Fruit fly (Drosophila melanogaster) whole organism, embryonic: Measurements from ENCODE around the gene EloB.
A peak's percentile ranks its signal among the peaks of the same experiment; 100 is the strongest.

Experiments
- C15 ChIP-seq: fragments of 200-800 bp; sonication (Bioruptor generic); IDR thresholded peaks from 3 replicates; pipeline ENCODE4 v1.3.6; 2022; ENCODE audit warnings: missing biosample characterization, missing genetic modification characterization
- CG13624 ChIP-seq: fragments of 200-800 bp; sonication (Bioruptor generic); optimal IDR thresholded peaks from 2 replicates; lab custom pipeline; 2016; ENCODE audit warnings: missing biosample characterization, missing genetic modification characterization
- CG14014 ChIP-seq: fragments of 200-800 bp; sonication (Bioruptor generic); IDR thresholded peaks from 2 replicates; pipeline ENCODE4 v1.3.6; 2022; ENCODE audit warnings: missing biosample characterization, missing genetic modification characterization
- CG14667 ChIP-seq: fragments of 200-800 bp; sonication (Bioruptor generic); IDR thresholded peaks from 2 replicates; pipeline ENCODE4 v1.3.6; 2022; ENCODE audit warnings: missing biosample characterization, missing genetic modification characterization
- CG14860 ChIP-seq: fragments of 200-800 bp; sonication (Bioruptor generic); IDR thresholded peaks from 3 replicates; pipeline ENCODE4 v1.3.6; 2022; ENCODE audit warnings: missing biosample characterization, missing genetic modification characterization; ENCODE audit not compliant: partially characterized antibody
- CG15514 ChIP-seq: fragments of 200-800 bp; sonication (Bioruptor generic); optimal IDR thresholded peaks from 3 replicates; lab custom pipeline; 2017; ENCODE audit warnings: missing biosample characterization, missing genetic modification characterization, mild to moderate bottlenecking, moderate library complexity, missing genetic modification reagents
- CG18011 ChIP-seq: fragments of 200-800 bp; sonication (Bioruptor generic); optimal IDR thresholded peaks from 2 replicates; lab custom pipeline; 2017; ENCODE audit warnings: missing biosample characterization, missing genetic modification characterization, mild to moderate bottlenecking, moderate library complexity, missing genotype
- CG2129 ChIP-seq: fragments of 200-800 bp; sonication (Bioruptor generic); IDR thresholded peaks from 2 replicates; pipeline ENCODE4 v1.3.6; 2022; ENCODE audit warnings: missing biosample characterization, missing genetic modification characterization; ENCODE audit not compliant: partially characterized antibody
- CG32767 ChIP-seq: fragments of 200-800 bp; sonication (Bioruptor generic); IDR thresholded peaks from 2 replicates; pipeline ENCODE4 v1.3.6; 2022; ENCODE audit warnings: missing biosample characterization, missing genetic modification characterization
- CG3281 ChIP-seq: fragments of 200-800 bp; sonication (Bioruptor generic); optimal IDR thresholded peaks from 3 replicates; lab custom pipeline; 2017; ENCODE audit warnings: missing biosample characterization, mild to moderate bottlenecking, missing genetic modification characterization
- CG34422 ChIP-seq: fragments of 200-800 bp; sonication (Bioruptor generic); IDR thresholded peaks from 3 replicates; pipeline ENCODE4 v1.3.6; 2022; ENCODE audit warnings: missing biosample characterization, missing genetic modification characterization
- CG4282 ChIP-seq: fragments of 200-800 bp; sonication (Bioruptor generic); optimal IDR thresholded peaks from 2 replicates; lab custom pipeline; 2016; ENCODE audit warnings: missing biosample characterization, missing genetic modification characterization
- CG43689 ChIP-seq: fragments of 200-800 bp; sonication (Bioruptor generic); IDR thresholded peaks from 2 replicates; pipeline ENCODE4 v1.3.6; 2022; ENCODE audit warnings: missing biosample characterization, missing genetic modification characterization
- CG8388 ChIP-seq: fragments of 200-800 bp; sonication (Bioruptor generic); optimal IDR thresholded peaks from 2 replicates; lab custom pipeline; 2019; ENCODE audit warnings: missing biosample characterization, mild to moderate bottlenecking, missing genetic modification characterization, moderate library complexity
- CG8765 ChIP-seq: fragments of 200-800 bp; sonication (Bioruptor generic); IDR thresholded peaks from 2 replicates; pipeline ENCODE4 v1.3.6; 2022; ENCODE audit warnings: missing biosample characterization, missing genetic modification characterization
- CG9609 ChIP-seq: fragments of 200-800 bp; sonication (Bioruptor generic); optimal IDR thresholded peaks from 3 replicates; lab custom pipeline; 2016; ENCODE audit warnings: missing biosample characterization, missing genetic modification characterization
- CG9727 ChIP-seq: fragments of 200-800 bp; sonication (Bioruptor generic); optimal IDR thresholded peaks from 3 replicates; lab custom pipeline; 2017; ENCODE audit warnings: missing biosample characterization, mild to moderate bottlenecking, missing genetic modification characterization
- CG9817 ChIP-seq: fragments of 200-800 bp; sonication (Bioruptor generic); optimal IDR thresholded peaks from 2 replicates; lab custom pipeline; 2018; ENCODE audit warnings: missing biosample characterization, mild to moderate bottlenecking, missing genetic modification characterization, moderate library complexity
- CoRest ChIP-seq: fragments of 200-800 bp; sonication (Bioruptor generic); optimal IDR thresholded peaks from 3 replicates; lab custom pipeline; 2018; ENCODE audit warnings: missing biosample characterization, mild to moderate bottlenecking, missing genetic modification characterization, moderate library complexity
- Deaf1 ChIP-seq: fragments of 200-800 bp; optimal IDR thresholded peaks from 3 replicates; lab custom pipeline; 2019; ENCODE audit warnings: missing biosample characterization, mild to moderate bottlenecking, missing genetic modification characterization, moderate library complexity
- GATAe ChIP-seq: fragments of 200-800 bp; sonication (Bioruptor generic); conservative IDR thresholded peaks from 2 replicates; pipeline ENCODE4 v1.3.6; 2022; ENCODE audit warnings: missing biosample characterization, missing genetic modification characterization
- H2.0 ChIP-seq: fragments of 200-800 bp; sonication (Bioruptor generic); IDR thresholded peaks from 2 replicates; pipeline ENCODE4 v1.3.6; 2022; ENCODE audit warnings: missing biosample characterization, missing genetic modification characterization
- Med ChIP-seq: fragments of 200-800 bp; sonication (Bioruptor generic); peaks from one replicate; lab custom pipeline; 2016; ENCODE audit warnings: missing biosample characterization, missing genetic modification characterization, mild to moderate bottlenecking, inconsistent platforms, moderate library complexity
- Mrtf ChIP-seq: fragments of 200-800 bp; sonication (Bioruptor generic); IDR thresholded peaks from 3 replicates; pipeline ENCODE4 v1.3.6; 2022; ENCODE audit warnings: missing biosample characterization, missing genetic modification characterization
- NC2α ChIP-seq: fragments of 200-800 bp; sonication (Bioruptor generic); optimal IDR thresholded peaks from 2 replicates; lab custom pipeline; 2016; ENCODE audit warnings: missing biosample characterization, missing genetic modification characterization
- PHDP ChIP-seq: fragments of 200-800 bp; sonication (Bioruptor generic); optimal IDR thresholded peaks from 3 replicates; lab custom pipeline; 2018; ENCODE audit warnings: missing biosample characterization, mild to moderate bottlenecking, missing genetic modification characterization, moderate library complexity
- Six4 ChIP-seq: fragments of 200-800 bp; sonication (Bioruptor generic); optimal IDR thresholded peaks from 2 replicates; lab custom pipeline; 2016; ENCODE audit warnings: missing biosample characterization, missing genetic modification characterization
- Sry-β ChIP-seq: fragments of 200-800 bp; sonication (Bioruptor generic); optimal IDR thresholded peaks from 2 replicates; lab custom pipeline; 2018; ENCODE audit warnings: missing biosample characterization, mild to moderate bottlenecking, missing genetic modification characterization, moderate library complexity
- al ChIP-seq: fragments of 200-800 bp; sonication (Bioruptor generic); IDR thresholded peaks from 2 replicates; pipeline ENCODE4 v1.3.6; 2022; ENCODE audit warnings: missing biosample characterization, missing genetic modification characterization
- ap ChIP-seq: fragments of 200-800 bp; sonication (Bioruptor generic); IDR thresholded peaks from 2 replicates; pipeline ENCODE4 v1.3.6; 2022; ENCODE audit warnings: missing biosample characterization, missing genetic modification characterization
- bab2 ChIP-seq: fragments of 200-800 bp; sonication (Bioruptor generic); optimal IDR thresholded peaks from 2 replicates; lab custom pipeline; 2016; ENCODE audit warnings: missing biosample characterization, missing genetic modification characterization
- chm ChIP-seq: fragments of 200-800 bp; sonication (Bioruptor generic); IDR thresholded peaks from 2 replicates; pipeline ENCODE4 v1.3.6; 2022; ENCODE audit warnings: missing biosample characterization, missing genetic modification characterization
- cwo ChIP-seq: fragments of 200-800 bp; sonication (Bioruptor generic); optimal IDR thresholded peaks from 3 replicates; lab custom pipeline; 2017; ENCODE audit warnings: missing biosample characterization, missing genetic modification characterization, mild to moderate bottlenecking, moderate library complexity, missing genetic modification reagents
- fd96Cb ChIP-seq: fragments of 200-800 bp; sonication (Bioruptor generic); optimal IDR thresholded peaks from 2 replicates; lab custom pipeline; 2018; ENCODE audit warnings: missing biosample characterization, mild to moderate bottlenecking, missing genetic modification characterization, moderate library complexity
- gro ChIP-seq: fragments of 200-800 bp; sonication (Bioruptor generic); optimal IDR thresholded peaks from 2 replicates; lab custom pipeline; 2016; ENCODE audit warnings: missing biosample characterization, missing genetic modification characterization
- lov ChIP-seq, 2 experiments: fragments of 200-800 bp in 1 of 2; fragments of >200 bp in 1 of 2; sonication (Bioruptor generic) in 1 of 2; IDR thresholded peaks in 1 of 2; optimal IDR thresholded peaks in 1 of 2; 2 replicates in 1 of 2; 3 replicates in 1 of 2; pipeline versions ENCODE4 v1.3.6 to Lab custom; 2017 to 2022; ENCODE audit warnings: missing biosample characterization in 1 of 2, missing genetic modification characterization in 1 of 2
- nau ChIP-seq: fragments of 200-800 bp; sonication (Bioruptor generic); optimal IDR thresholded peaks from 3 replicates; lab custom pipeline; 2017; ENCODE audit warnings: missing biosample characterization, mild to moderate bottlenecking, missing genetic modification characterization, missing genetic modification reagents
- rib ChIP-seq: fragments of 200-800 bp; sonication (Bioruptor generic); IDR thresholded peaks from 2 replicates; pipeline ENCODE4 v1.3.6; 2022; ENCODE audit warnings: missing biosample characterization, missing genetic modification characterization
- ro ChIP-seq: fragments of 200-800 bp; sonication (Bioruptor generic); IDR thresholded peaks from 2 replicates; pipeline ENCODE4 v1.3.6; 2022; ENCODE audit warnings: missing biosample characterization, missing genetic modification characterization
- sd ChIP-seq: fragments of 200-800 bp; sonication (Bioruptor generic); optimal IDR thresholded peaks from 3 replicates; lab custom pipeline; 2018; ENCODE audit warnings: missing biosample characterization, mild to moderate bottlenecking, missing genetic modification characterization, moderate library complexity
- sisA ChIP-seq: fragments of 200-800 bp; sonication (Bioruptor generic); IDR thresholded peaks from 2 replicates; pipeline ENCODE4 v1.3.6; 2022; ENCODE audit warnings: missing biosample characterization, missing genetic modification characterization
- so ChIP-seq: fragments of 200-800 bp; sonication (Bioruptor generic); IDR thresholded peaks from 3 replicates; pipeline ENCODE4 v1.3.6; 2022; ENCODE audit warnings: missing biosample characterization, missing genetic modification characterization
- sr ChIP-seq: fragments of 200-800 bp; sonication (Bioruptor generic); IDR thresholded peaks from 3 replicates; pipeline ENCODE4 v1.3.6; 2022; ENCODE audit warnings: missing biosample characterization, missing genetic modification characterization
- sug ChIP-seq: fragments of 200-800 bp; optimal IDR thresholded peaks from 2 replicates; lab custom pipeline; 2019; ENCODE audit warnings: missing biosample characterization, mild to moderate bottlenecking, missing genetic modification characterization, moderate library complexity
- tap ChIP-seq: fragments of 200-800 bp; optimal IDR thresholded peaks from 3 replicates; lab custom pipeline; 2019; ENCODE audit warnings: missing biosample characterization, mild to moderate bottlenecking, missing genetic modification characterization, moderate library complexity
- tx ChIP-seq: fragments of 200-800 bp; sonication (Bioruptor generic); optimal IDR thresholded peaks from 2 replicates; lab custom pipeline; 2016; ENCODE audit warnings: missing biosample characterization, missing genetic modification characterization

Gene EloB

dm6 chr3R:20555023-20555422 is 24.6 kb downstream of the EloB start (continued):
- TF ChIP-seq CG15514 (GFP tag; lab: Kevin White, UChicago) (peak; percentile 43), nau (GFP tag; lab: Kevin White, UChicago) (peak; percentile 48), CG32767 (GFP tag; lab: Robert Waterston, UW) (no peak), NC2α (GFP tag; lab: Kevin White, UChicago) (no peak), fd96Cb (tag; lab: Kevin White, UChicago) (no peak), CG9817 (no peak), cwo (GFP tag; lab: Kevin White, UChicago) (peak; percentile 79), chm (GFP tag; lab: Robert Waterston, UW) (peak; percentile 76; the same call in 1 of the 2 replicates), C15 (0 out of 3 replicates have a peak, but pooled peaks have one; percentile 24), sisA (GFP tag; lab: Robert Waterston, UW) (peak; percentile 51), Deaf1 (tag; lab: Kevin White, UChicago) (peak; percentile 44), lov (optimal IDR thresholded peaks at IDR 0.05; lab: Kevin White, UChicago) (no peak), lov (GFP tag; IDR thresholded peaks at IDR 0.05; lab: Robert Waterston, UW) (no peak), tap (tag; lab: Kevin White, UChicago) (peak; percentile 74), CG13624 (GFP tag; lab: Kevin White, UChicago) (peak; percentile 43), H2.0 (no peak), Med (GFP tag; lab: Kevin White, UChicago) (peak; percentile 89), CG8765 (GFP tag; lab: Robert Waterston, UW) (no peak), gro (GFP tag; lab: Kevin White, UChicago) (peak; percentile 81), Six4 (no peak), al (GFP tag; lab: Robert Waterston, UW) (peak; percentile 53; the same call in 1 of the 2 replicates), rib (GFP tag; lab: Robert Waterston, UW) (no peak; the same call in 1 of the 2 replicates), PHDP (tag; lab: Kevin White, UChicago) (peak; percentile 2), tx (GFP tag; lab: Kevin White, UChicago) (no peak), CG2129 (GFP tag; lab: Robert Waterston, UW) (no peak), sug (tag; lab: Kevin White, UChicago) (peak; percentile 85), CG14860 (GFP tag; lab: Robert Waterston, UW) (no peak), CG18011 (GFP tag; lab: Kevin White, UChicago) (no peak), CG8388 (GFP tag; lab: Kevin White, UChicago) (peak; percentile 15), CG9609 (GFP tag; lab: Kevin White, UChicago) (no peak), CG34422 (GFP tag; lab: Robert Waterston, UW) (0 out of 3 replicates have a peak, but pooled peaks have one; percentile 56), CG4282 (GFP tag; lab: Kevin White, UChicago) (no peak), Sry-β (GFP tag; lab: Kevin White, UChicago) (no peak), ro (GFP tag; lab: Robert Waterston, UW) (no peak; the same call in 1 of the 2 replicates), CG3281 (GFP tag; lab: Kevin White, UChicago) (peak; percentile 80), sd (no peak), CG14014 (GFP tag; lab: Robert Waterston, UW) (peak; percentile 59), CG14667 (GFP tag; lab: Robert Waterston, UW) (no peak; the same call in 1 of the 2 replicates), CoRest (tag; lab: Kevin White, UChicago) (no peak), ap (0 out of 2 replicates have a peak, but pooled peaks have one; percentile 14), so (GFP tag; lab: Robert Waterston, UW) (peak; percentile 49; the same call in 1 of the 3 replicates), Mrtf (GFP tag; lab: Robert Waterston, UW) (no peak), GATAe (0 out of 2 replicates have a peak, but pooled peaks have one; percentile 14), sr (GFP tag; lab: Robert Waterston, UW) (peak; percentile 80), CG43689 (GFP tag; lab: Robert Waterston, UW) (no peak), bab2 (GFP tag; lab: Kevin White, UChicago) (peak; percentile 32), CG9727 (peak; percentile 41)
